Fruit fly (Drosophila melanogaster): Measurements from ENCODE around the gene Snmp1.

Snmp1 gene

DNA sequence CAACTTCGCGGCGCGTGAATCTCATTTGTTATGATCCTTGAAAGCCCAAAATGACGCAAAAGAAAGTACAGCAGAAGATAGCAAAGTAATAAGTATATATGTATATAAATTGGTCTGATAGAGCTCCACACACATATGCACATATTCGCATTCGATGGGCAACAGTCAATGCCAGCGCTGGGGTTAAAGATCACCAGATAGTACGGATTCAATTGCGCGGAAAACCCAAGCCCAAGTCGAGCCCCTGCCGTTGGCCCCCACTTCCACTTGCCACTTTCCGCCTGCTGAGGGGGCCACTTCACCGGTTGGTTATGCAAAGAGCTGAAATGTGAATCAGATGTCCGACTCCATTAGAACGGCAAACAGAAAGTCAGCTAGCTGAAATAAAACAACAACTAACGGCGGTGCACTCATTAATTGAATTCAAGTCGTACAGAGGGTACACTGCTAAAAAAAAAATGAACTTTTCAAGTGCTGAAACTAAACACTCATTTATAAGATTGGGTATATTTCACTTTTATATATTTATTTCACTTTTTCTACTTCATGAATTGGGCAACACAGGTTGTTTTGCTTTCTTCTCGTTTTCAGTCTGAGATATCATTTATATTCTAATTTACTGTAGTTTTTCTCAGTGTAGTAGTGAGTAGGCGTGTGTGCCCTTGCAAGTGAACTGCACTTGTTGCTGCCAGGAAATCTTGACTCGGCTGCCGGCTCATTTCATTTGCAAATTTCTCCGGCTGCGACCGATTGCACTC is 27.4 kb upstream of the Snmp1 start (continued):
- TF ChIP-seq CG3407 (GFP tag; optimal IDR thresholded peaks at IDR 0.05) (no peak), wor (GFP tag; IDR thresholded peaks at IDR 0.05) (no peak), br (optimal IDR thresholded peaks at IDR 0.05) (no peak), CG7372 (GFP tag; IDR thresholded peaks at IDR 0.05) (no peak), CG6689 (GFP tag; IDR thresholded peaks at IDR 0.05) (0 out of 2 replicates have a peak, but pooled peaks have one; percentile 22), sima (GFP tag; optimal IDR thresholded peaks at IDR 0.05) (no peak), tgo (GFP tag; IDR thresholded peaks at IDR 0.05) (0 out of 3 replicates have a peak, but pooled peaks have one; percentile 21), CG30403 (GFP tag; optimal IDR thresholded peaks at IDR 0.05) (peak; percentile 44), CG6813 (GFP tag; optimal IDR thresholded peaks at IDR 0.05) (no peak), CG18476 (GFP tag; optimal IDR thresholded peaks at IDR 0.05) (no peak), sens-2 (GFP tag; IDR thresholded peaks at IDR 0.05) (0 out of 2 replicates have a peak, but pooled peaks have one; percentile 37), esg (GFP tag; conservative IDR thresholded peaks at IDR 0.05) (peak; percentile 7; the same call in 1 of the 2 replicates), Lhr (GFP tag; optimal IDR thresholded peaks at IDR 0.05) (no peak), CG9437 (GFP tag; optimal IDR thresholded peaks at IDR 0.05) (no peak), CG18599 (GFP tag; optimal IDR thresholded peaks at IDR 0.05) (peak; percentile 15), al (GFP tag; IDR thresholded peaks at IDR 0.05) (no peak), CG10209 (GFP tag; optimal IDR thresholded peaks at IDR 0.05) (no peak), bsh (GFP tag; optimal IDR thresholded peaks at IDR 0.05) (peak in 1 of 2 experiments; percentile 40), Deaf1 (tag; optimal IDR thresholded peaks at IDR 0.05) (no peak), corto (GFP tag; optimal IDR thresholded peaks at IDR 0.05) (no peak), CG4424 (GFP tag; optimal IDR thresholded peaks at IDR 0.05) (no peak), Xrp1 (GFP tag; IDR thresholded peaks at IDR 0.05) (peak; percentile 42; the same call in 1 of the 2 replicates), zen (tag; optimal IDR thresholded peaks at IDR 0.05) (peak; percentile 13), ken (GFP tag; IDR thresholded peaks at IDR 0.05) (no peak), CG32772 (GFP tag; IDR thresholded peaks at IDR 0.05) (0 out of 2 replicates have a peak, but pooled peaks have one; percentile 23), CG4854 (GFP tag; optimal IDR thresholded peaks at IDR 0.05) (no peak), Ets65A (GFP tag) (peak; percentile 78), stc (GFP tag; IDR thresholded peaks at IDR 0.05) (no peak), ATbp (GFP tag; optimal IDR thresholded peaks at IDR 0.05) (peak; percentile 6), fd102C (GFP tag; optimal IDR thresholded peaks at IDR 0.05) (no peak), C15 (GFP tag; IDR thresholded peaks at IDR 0.05) (no peak), CG17359 (tag; optimal IDR thresholded peaks at IDR 0.05) (no peak), gcm2 (GFP tag; optimal IDR thresholded peaks at IDR 0.05) (no peak), gce (GFP tag; IDR thresholded peaks at IDR 0.05) (no peak), HmgZ (tag; optimal IDR thresholded peaks at IDR 0.05) (no peak), CG7745 (tag; optimal IDR thresholded peaks at IDR 0.05) (no peak), chif (GFP tag; optimal IDR thresholded peaks at IDR 0.05) (peak in 1 of 2 experiments; percentile 21), slbo (GFP tag; IDR thresholded peaks at IDR 0.05) (peak; percentile 44; the same call in 1 of the 2 replicates), kni (GFP tag; optimal IDR thresholded peaks at IDR 0.05) (no peak), Hmx (GFP tag; optimal IDR thresholded peaks at IDR 0.05) (no peak), croc (GFP tag; conservative IDR thresholded peaks at IDR 0.05) (no peak), Dbx (GFP tag; IDR thresholded peaks at IDR 0.05) (no peak), pho (GFP tag; optimal IDR thresholded peaks at IDR 0.05) (no peak), CG12659 (GFP tag; optimal IDR thresholded peaks at IDR 0.05) (peak; percentile 0), bbx (GFP tag; IDR thresholded peaks at IDR 0.05; ENCODE audit: partially characterized antibody) (no peak), Dfd (GFP tag; optimal IDR thresholded peaks at IDR 0.05) (no peak), CG17568 (GFP tag; optimal IDR thresholded peaks at IDR 0.05) (no peak), CG9727 (GFP tag; optimal IDR thresholded peaks at IDR 0.05) (peak; percentile 23), abd-A (tag; optimal IDR thresholded peaks at IDR 0.05) (no peak), gt (GFP tag; IDR thresholded peaks at IDR 0.05) (no peak)
